Fruit fly (Drosophila melanogaster) whole organism: ENCODE data around the gene CG13917.

ENCODE experiments used
- CG8478 ChIP-seq: fragments of >200 bp; optimal IDR thresholded peaks from 2 replicates; lab custom pipeline; 2018; ENCODE audit warnings: inconsistent platforms
- Dll ChIP-seq: fragments of >200 bp; optimal IDR thresholded peaks from 2 replicates; lab custom pipeline; 2017
- EcR ChIP-seq, 2 experiments: fragments of >200 bp; optimal IDR thresholded peaks; 2 replicates each; lab custom pipeline; 2017; ENCODE audit warnings: missing biosample characterization in 2 of 2, missing genetic modification characterization in 2 of 2, missing genetic modification reagents in 2 of 2
- pan ChIP-seq: fragments of >200 bp; optimal IDR thresholded peaks from 2 replicates; lab custom pipeline; 2017
- psq ChIP-seq: fragments of >200 bp; optimal IDR thresholded peaks from 2 replicates; lab custom pipeline; 2017
- usp ChIP-seq: fragments of >200 bp; optimal IDR thresholded peaks from 2 replicates; lab custom pipeline; 2017; ENCODE audit warnings: missing biosample characterization, missing genetic modification characterization, mixed read lengths

The CG13917 gene

DNA sequence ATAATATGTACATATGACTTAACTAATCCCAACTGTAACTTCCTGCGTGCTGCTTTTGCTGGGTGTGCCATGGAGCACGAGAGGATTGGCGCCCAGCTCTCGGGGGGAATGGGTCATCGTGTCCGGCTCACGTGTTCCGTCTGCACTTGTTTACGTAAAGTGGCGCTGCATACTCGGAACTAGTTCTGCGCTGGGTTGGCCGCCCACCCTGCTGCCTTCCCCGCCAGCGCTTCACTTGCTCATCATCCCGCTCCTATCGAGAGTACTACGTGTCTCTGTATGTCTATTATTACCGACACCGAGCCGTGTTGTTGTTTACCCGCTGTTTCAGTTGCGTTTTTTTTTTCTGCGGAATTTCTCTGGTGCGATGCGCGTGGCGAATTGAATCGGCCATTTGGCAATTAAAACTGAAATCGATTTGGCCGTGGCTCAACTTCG is 26.8 kb upstream of the CG13917 start:
- TF ChIP-seq usp (GFP tag; lab: Kevin White, UChicago) (no peak), pan (lab: Kevin White, UChicago) (no peak), CG8478 (lab: Kevin White, UChicago) (no peak), psq (lab: Kevin White, UChicago) (no peak), Dll (lab: Kevin White, UChicago) (no peak), EcR (GFP tag; optimal IDR thresholded peaks at IDR 0.05; lab: Kevin White, UChicago) (no peak)

DNA sequence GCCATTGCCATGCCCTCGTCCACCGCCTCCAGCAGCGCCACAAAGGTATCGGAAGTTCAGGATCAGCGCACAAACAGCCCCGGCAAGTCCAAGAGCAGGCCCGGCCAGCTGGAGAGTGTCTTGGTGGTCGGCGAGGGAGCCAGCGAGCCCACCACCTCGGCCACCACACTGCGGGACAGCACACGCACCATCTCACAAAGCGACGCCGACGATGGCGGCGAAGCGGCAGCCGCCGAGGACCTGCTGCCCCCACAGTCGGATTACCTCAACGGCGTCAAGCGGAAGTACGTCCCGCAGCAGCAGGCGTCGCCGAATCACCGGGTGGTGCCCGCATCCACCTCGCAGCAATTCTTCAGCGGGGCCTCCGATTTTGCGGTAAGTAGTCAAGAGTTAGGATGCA is 25.6 kb upstream of the CG13917 start:
- no peak for TF ChIP-seq EcR (GFP tag; optimal IDR thresholded peaks at IDR 0.05; lab: Kevin White, UChicago)
- TF ChIP-seq usp (GFP tag; lab: Kevin White, UChicago) = no peak
- no peak for TF ChIP-seq CG8478 (lab: Kevin White, UChicago)
- TF ChIP-seq pan (lab: Kevin White, UChicago) = no peak
- no peak for TF ChIP-seq Dll (lab: Kevin White, UChicago)
- no peak for TF ChIP-seq psq (lab: Kevin White, UChicago)

DNA sequence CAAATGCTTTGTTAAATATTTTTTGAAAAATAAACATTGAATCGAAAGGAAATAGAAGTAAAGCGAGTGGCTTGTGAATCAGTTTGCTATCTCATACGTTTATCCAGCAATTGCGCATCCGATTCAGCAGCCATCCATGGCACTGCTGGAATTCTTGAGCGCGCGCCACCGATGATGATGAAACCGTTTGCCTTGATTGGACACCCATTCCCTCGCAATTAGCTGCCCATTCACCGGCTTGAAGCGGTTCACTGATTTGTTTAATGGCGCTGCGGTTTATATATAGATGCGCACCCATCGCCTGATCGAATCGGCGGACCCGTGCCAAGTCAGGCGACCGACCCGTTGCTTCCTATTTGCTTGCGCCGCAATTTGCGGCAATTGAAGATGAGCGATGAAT is 23.3 kb upstream of the CG13917 start, which contains the start of gene Pcyt2:
TSS of gene Pcyt2 (plus strand) at position 301 of the 400 bp plus-strand sequence.
- TF ChIP-seq EcR (GFP tag; optimal IDR thresholded peaks at IDR 0.05; lab: Kevin White, UChicago) = no peak
- no peak for TF ChIP-seq CG8478 (lab: Kevin White, UChicago)
- no peak for TF ChIP-seq Dll (lab: Kevin White, UChicago)
- no peak for TF ChIP-seq pan (lab: Kevin White, UChicago)
- TF ChIP-seq psq (lab: Kevin White, UChicago) = no peak
- no peak for TF ChIP-seq usp (GFP tag; lab: Kevin White, UChicago)

DNA sequence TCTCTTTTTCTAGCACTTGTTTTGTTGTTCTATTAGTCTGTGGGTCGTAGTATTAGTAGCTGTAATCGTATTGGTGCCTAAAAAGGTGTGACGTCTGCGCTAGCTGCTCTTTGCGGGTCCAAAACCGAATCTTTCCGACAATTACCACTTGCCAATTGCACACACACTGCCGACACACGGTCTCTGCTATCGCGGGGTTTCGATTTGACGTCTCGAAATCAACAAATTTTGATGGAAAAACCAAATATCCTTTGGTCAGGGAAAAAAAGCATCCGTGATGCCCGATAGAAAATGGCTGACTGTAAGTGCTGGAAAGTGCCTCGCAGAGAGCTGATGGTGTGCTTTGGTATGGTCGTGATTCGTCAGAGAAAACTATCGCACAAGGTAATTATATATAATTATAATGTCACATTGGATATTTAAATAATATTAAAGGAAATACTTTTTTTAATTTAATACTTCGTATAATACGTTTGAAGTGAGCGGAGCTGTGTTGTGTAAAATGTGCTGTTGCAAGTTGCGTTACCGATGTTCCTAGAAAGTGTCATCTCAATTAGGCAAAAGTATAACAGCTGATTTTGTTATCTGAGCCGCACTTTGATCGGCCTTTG is 18.2 kb upstream of the CG13917 start, which contains the start of the genes Pex10 and CG12099:
TSS of gene Pex10 (plus strand) at position 51 of the 611 bp plus-strand sequence.
TSS of gene CG12099 (minus strand) at position 307 of the 611 bp plus-strand sequence.
- no peak for TF ChIP-seq CG8478 (lab: Kevin White, UChicago)
- no peak for TF ChIP-seq psq (lab: Kevin White, UChicago)
- no peak for TF ChIP-seq EcR (GFP tag; optimal IDR thresholded peaks at IDR 0.05; lab: Kevin White, UChicago)
- TF ChIP-seq usp (GFP tag; lab: Kevin White, UChicago) = no peak
- no peak for TF ChIP-seq pan (lab: Kevin White, UChicago)
- TF ChIP-seq Dll (lab: Kevin White, UChicago) = no peak

DNA sequence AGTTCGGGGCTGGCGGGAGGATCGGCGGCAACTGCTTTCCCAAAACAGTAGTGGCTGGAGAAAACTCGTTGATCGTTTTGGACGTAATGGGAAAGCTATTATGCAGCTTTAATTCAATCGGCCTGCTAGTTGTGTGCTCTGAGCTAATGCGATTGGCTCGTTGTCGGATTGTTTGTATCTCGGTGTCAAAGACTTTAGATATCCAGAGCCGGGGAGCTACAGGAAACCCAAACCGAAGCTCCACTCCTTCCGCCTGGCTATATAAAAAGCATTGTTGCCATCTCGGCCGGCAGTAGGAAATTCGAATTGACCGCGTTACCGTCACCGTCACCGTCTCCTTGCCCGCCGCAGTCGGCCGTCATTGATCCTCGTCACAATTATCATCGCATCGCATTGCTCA is 11.4 kb upstream of the CG13917 start, which contains the start of gene CG12003:
TSS of gene CG12003 (plus strand) at position 301 of the 400 bp plus-strand sequence.
- no peak for TF ChIP-seq CG8478 (lab: Kevin White, UChicago)
- TF ChIP-seq Dll (lab: Kevin White, UChicago) = no peak
- no peak for TF ChIP-seq usp (GFP tag; lab: Kevin White, UChicago)
- TF ChIP-seq psq (lab: Kevin White, UChicago) = no peak
- TF ChIP-seq EcR (GFP tag; optimal IDR thresholded peaks at IDR 0.05; lab: Kevin White, UChicago) = no peak
- no peak for TF ChIP-seq pan (lab: Kevin White, UChicago)

DNA sequence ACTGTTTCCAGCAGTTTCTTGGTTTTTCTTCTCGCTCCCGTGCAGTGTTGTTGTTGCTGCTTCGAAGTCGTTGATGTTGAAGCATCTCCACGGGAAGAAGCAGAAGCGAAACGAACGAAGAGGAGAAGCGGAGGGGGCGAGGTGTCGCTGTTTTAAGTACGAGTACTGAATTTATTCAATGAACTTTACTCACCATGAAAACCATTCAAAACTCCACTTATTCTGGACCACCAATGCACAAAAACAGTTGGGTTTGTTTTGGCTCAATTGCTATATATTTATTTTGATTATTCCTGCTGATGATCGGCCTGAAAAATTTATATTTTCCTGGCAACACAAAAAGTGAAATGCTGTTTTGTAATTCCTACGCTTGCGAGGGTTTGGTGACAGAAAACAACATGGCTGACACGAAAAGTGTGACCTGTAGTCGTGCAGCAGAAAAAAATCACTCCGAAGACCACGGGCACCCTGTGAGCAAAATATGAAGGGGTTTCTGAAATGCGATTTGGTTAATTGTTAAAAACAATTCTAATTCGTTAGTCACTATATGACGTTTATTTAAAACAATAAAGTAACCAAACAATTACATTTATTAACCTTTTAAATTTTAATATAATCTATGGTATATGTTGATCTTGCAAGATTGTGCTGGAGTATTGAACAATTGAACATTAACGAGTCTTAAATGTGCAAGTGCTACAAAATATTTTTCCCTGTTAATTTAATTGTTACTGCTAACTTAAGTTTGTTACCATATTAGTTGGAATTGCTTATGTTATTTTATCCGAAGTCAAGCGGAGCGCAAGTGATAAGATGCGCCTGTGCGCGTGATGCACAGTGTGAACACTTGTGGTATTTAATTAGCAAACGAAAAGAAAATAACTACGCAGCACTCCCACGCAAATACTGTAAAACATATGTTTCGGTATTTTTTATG is 8.0 kb upstream of the CG13917 start, which contains the start of gene CG7879:
TSS of gene CG7879 (minus strand) at position 384 of the 937 bp plus-strand sequence.
- TF ChIP-seq EcR (GFP tag; optimal IDR thresholded peaks at IDR 0.05; lab: Kevin White, UChicago) (no peak), pan (lab: Kevin White, UChicago) (no peak)

DNA sequence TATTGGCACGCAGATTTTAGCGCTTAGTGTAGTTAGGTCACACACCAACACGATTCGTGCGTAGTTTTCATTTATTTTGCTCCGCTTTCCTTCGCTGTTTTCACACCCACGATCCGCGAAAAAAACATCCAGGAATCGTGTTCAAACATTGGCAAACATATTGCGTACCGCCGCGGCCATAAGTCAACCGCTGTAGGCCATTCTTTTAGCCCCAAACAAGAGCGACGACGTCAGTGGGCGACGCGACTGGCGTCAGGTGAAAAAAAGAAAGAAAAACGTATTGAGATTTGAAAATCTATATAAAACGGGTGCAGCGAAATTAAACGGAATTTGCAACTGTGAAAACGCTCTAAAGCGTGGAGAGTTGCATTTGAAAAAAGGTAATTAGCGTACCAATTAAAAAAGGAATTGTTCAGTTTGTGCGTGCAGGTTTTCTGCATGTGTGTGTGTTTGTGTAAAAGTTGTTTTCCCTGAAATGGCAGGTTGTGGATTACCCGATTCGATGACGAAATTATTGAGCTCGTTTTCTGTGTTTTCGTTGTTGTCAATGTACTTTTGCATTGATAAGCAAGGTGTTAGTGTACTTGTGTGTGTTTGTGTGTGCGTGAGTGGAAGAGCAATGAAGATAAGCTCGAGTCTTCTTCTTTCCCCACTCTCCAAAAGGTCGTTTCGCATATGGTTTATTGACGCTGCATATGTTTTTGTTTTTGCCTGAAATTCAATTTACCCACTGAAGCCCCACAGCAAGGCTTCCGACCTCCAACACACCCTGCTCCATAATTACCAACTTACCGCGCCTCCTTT is 7.1 kb upstream of the CG13917 start, which contains the start of gene Tmep:
TSS of gene Tmep (plus strand) at position 20 of the 804 bp plus-strand sequence.
- no peak for TF ChIP-seq psq (lab: Kevin White, UChicago)
- no peak for TF ChIP-seq Dll (lab: Kevin White, UChicago)
- no peak for TF ChIP-seq EcR (GFP tag; optimal IDR thresholded peaks at IDR 0.05; lab: Kevin White, UChicago)
- no peak for TF ChIP-seq usp (GFP tag; lab: Kevin White, UChicago)
- TF ChIP-seq pan (lab: Kevin White, UChicago) = no peak
- no peak for TF ChIP-seq CG8478 (lab: Kevin White, UChicago)

DNA sequence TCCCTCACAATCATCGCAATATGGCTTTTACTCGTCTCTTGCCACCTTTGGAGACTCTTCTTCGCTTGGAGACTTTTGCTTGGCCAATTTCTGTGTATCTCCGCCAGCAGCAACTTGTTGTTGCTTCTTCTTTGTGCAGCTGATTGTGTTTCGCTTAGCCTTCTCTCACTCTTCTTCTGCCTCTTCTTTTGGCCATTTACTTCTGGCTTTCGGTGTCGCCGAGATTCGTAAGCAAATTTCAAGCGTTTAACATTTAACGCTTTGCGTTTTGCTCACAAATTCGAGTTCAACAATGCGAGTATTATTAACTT is 6.6 kb upstream of the CG13917 start:
- TF ChIP-seq EcR (GFP tag; optimal IDR thresholded peaks at IDR 0.05; lab: Kevin White, UChicago) (no peak), CG8478 (lab: Kevin White, UChicago) (no peak), psq (lab: Kevin White, UChicago) (no peak), usp (GFP tag; lab: Kevin White, UChicago) (no peak), pan (lab: Kevin White, UChicago) (no peak), Dll (lab: Kevin White, UChicago) (no peak)

dm6 chr3L:1571077-1571476 is 5.4 kb upstream of the CG13917 start:
- TF ChIP-seq EcR (GFP tag; optimal IDR thresholded peaks at IDR 0.05; lab: Kevin White, UChicago) (no peak), CG8478 (lab: Kevin White, UChicago) (no peak), psq (lab: Kevin White, UChicago) (no peak), Dll (lab: Kevin White, UChicago) (no peak), pan (lab: Kevin White, UChicago) (no peak), usp (GFP tag; lab: Kevin White, UChicago) (no peak)

dm6 chr3L:1573191-1573590 is 3.3 kb upstream of the CG13917 start:
- no peak for TF ChIP-seq EcR (GFP tag; optimal IDR thresholded peaks at IDR 0.05; lab: Kevin White, UChicago)
- no peak for TF ChIP-seq pan (lab: Kevin White, UChicago)
- TF ChIP-seq psq (lab: Kevin White, UChicago) = no peak
- no peak for TF ChIP-seq CG8478 (lab: Kevin White, UChicago)
- no peak for TF ChIP-seq Dll (lab: Kevin White, UChicago)
- TF ChIP-seq usp (GFP tag; lab: Kevin White, UChicago) = no peak
